2 worm cellular contexts compared by ENCODE assay signal in genomic region chrX:11993327-11993726, ce11.
TF ChIP-seq lines count a peak whose summit lies in the region.

No protein-coding gene starts in this region.

TF ChIP-seq in whole organism, L4 larva, 104 proteins besides CTCF, POLR2A, EP300 and RAD21 (continued from another document):
- TF ChIP-seq ceh-44 (GFP tag; IDR thresholded peaks at IDR 0.05; lab: Robert Waterston, UW) (no peak), ceh-62 (tag; optimal IDR thresholded peaks at IDR 0.05; lab: Kevin White, UChicago) (no peak), mxl-2 (GFP tag; conservative IDR thresholded peaks at IDR 0.05; lab: Robert Waterston, UW) (no peak), ceh-32 (tag; optimal IDR thresholded peaks at IDR 0.05; lab: Kevin White, UChicago; ENCODE audit: poor library complexity) (no peak), nhr-25 (tag; optimal IDR thresholded peaks at IDR 0.05; lab: Kevin White, UChicago; ENCODE audit: borderline replicate concordance, insufficient read depth) (no peak), unc-39 (tag; optimal IDR thresholded peaks at IDR 0.05; lab: Kevin White, UChicago) (no peak), set-16 (GFP tag; IDR thresholded peaks at IDR 0.05; lab: Robert Waterston, UW) (no peak; the same call in 1 of the 2 replicates)

TF ChIP-seq in whole organism, young adult, 124 proteins besides CTCF, POLR2A, EP300 and RAD21 (continued from another document):
- TF ChIP-seq repo-1 (tag; optimal IDR thresholded peaks at IDR 0.05; lab: Kevin White, UChicago) = no peak
- 0 out of 2 replicates have a peak, but pooled peaks have one; percentile 17 for TF ChIP-seq Y56A3A.18 (GFP tag; IDR thresholded peaks at IDR 0.05; lab: Robert Waterston, UW)
- no peak for TF ChIP-seq chd-7 (tag; optimal IDR thresholded peaks at IDR 0.05; lab: Kevin White, UChicago)
- no peak for TF ChIP-seq F55B11.4 (tag; optimal IDR thresholded peaks at IDR 0.05; lab: Kevin White, UChicago; ENCODE audit: borderline replicate concordance, insufficient read depth)
- no peak for TF ChIP-seq hmg-20 (GFP tag; IDR thresholded peaks at IDR 0.05; lab: Robert Waterston, UW)
- no peak for TF ChIP-seq ets-4 (GFP tag; optimal IDR thresholded peaks at IDR 0.05; lab: Kevin White, UChicago)
- 0 out of 2 replicates have a peak, but pooled peaks have one; percentile 32 for TF ChIP-seq nfyb-1 (GFP tag; IDR thresholded peaks at IDR 0.05; lab: Robert Waterston, UW)
- TF ChIP-seq D2030.7 (GFP tag; IDR thresholded peaks at IDR 0.05; lab: Robert Waterston, UW) = peak; percentile 76
TF ChIP-seq in whole organism, young adult: peak in this region for 28.
